Worm (Caenorhabditis elegans): ENCODE results near the gene kin-36.
A peak's percentile ranks its signal among the peaks of the same experiment; 100 is the strongest.

The kin-36 gene

ce11 chrIV:4650624-4651094 lies 28.2 kb upstream of the kin-36 start, which contains the start of gene ubc-9 (continued):
- no peak for TF ChIP-seq daf-12 (tag; optimal IDR thresholded peaks at IDR 0.05)
- no peak for TF ChIP-seq zfp-3 (GFP tag; conservative IDR thresholded peaks at IDR 0.05)
- TF ChIP-seq F37D6.2 (tag; optimal IDR thresholded peaks at IDR 0.05) = peak; percentile 49
- no peak for TF ChIP-seq ceh-44 (GFP tag; IDR thresholded peaks at IDR 0.05)
- no peak for TF ChIP-seq lin-29 (GFP tag; IDR thresholded peaks at IDR 0.05)
- TF ChIP-seq pqm-1 (tag; optimal IDR thresholded peaks at IDR 0.05) = peak; percentile 40
- TF ChIP-seq lin-38 (GFP tag; IDR thresholded peaks at IDR 0.05) = peak; percentile 83
- no peak for TF ChIP-seq ztf-7 (tag; optimal IDR thresholded peaks at IDR 0.05)
- no peak for TF ChIP-seq ztf-11 (tag; optimal IDR thresholded peaks at IDR 0.05)
- no peak for TF ChIP-seq F10B5.3 (tag; optimal IDR thresholded peaks at IDR 0.05)
- TF ChIP-seq pha-4 (GFP tag; IDR thresholded peaks at IDR 0.05) = no peak; the same call in 1 of the 2 replicates
- TF ChIP-seq pha-4 (tag; optimal IDR thresholded peaks at IDR 0.05) = no peak
- TF ChIP-seq lim-7 (GFP tag; IDR thresholded peaks at IDR 0.05) = no peak
- TF ChIP-seq spr-3 (GFP tag; optimal IDR thresholded peaks at IDR 0.05) = no peak
- no peak for TF ChIP-seq nhr-237 (tag; optimal IDR thresholded peaks at IDR 0.05)
- peak; percentile 20 for TF ChIP-seq fkh-10 (GFP tag; optimal IDR thresholded peaks at IDR 0.05)
- TF ChIP-seq mdt-29 (GFP tag; IDR thresholded peaks at IDR 0.05) = peak; percentile 53; the same call in 1 of the 2 replicates
- no peak for TF ChIP-seq nhr-42 (GFP tag; IDR thresholded peaks at IDR 0.05)
- TF ChIP-seq tra-1 (GFP tag; IDR thresholded peaks at IDR 0.05) = no peak
- no peak for TF ChIP-seq zag-1 (tag; optimal IDR thresholded peaks at IDR 0.05)
- peak; percentile 61; the same call in 1 of the 2 replicates for TF ChIP-seq ceh-20 (GFP tag; IDR thresholded peaks at IDR 0.05)
- no peak for TF ChIP-seq D1046.2 (GFP tag; IDR thresholded peaks at IDR 0.05)
- TF ChIP-seq nhr-77 (tag; optimal IDR thresholded peaks at IDR 0.05) = peak; percentile 47
- no peak for TF ChIP-seq nhr-76 (tag; optimal IDR thresholded peaks at IDR 0.05)
- TF ChIP-seq jun-1 (tag; optimal IDR thresholded peaks at IDR 0.05) = no peak
- no peak for TF ChIP-seq unc-62 (GFP tag; optimal IDR thresholded peaks at IDR 0.05 in 1 of 2)
- no peak for TF ChIP-seq unc-62 (tag; optimal IDR thresholded peaks at IDR 0.05)
- peak; percentile 56; the same call in 1 of the 2 replicates for TF ChIP-seq egl-43 (GFP tag; IDR thresholded peaks at IDR 0.05)
- peak; percentile 92 for TF ChIP-seq lin-13 (GFP tag; optimal IDR thresholded peaks at IDR 0.05)
- TF ChIP-seq nhr-25 (tag; optimal IDR thresholded peaks at IDR 0.05; ENCODE audit: borderline replicate concordance, insufficient read depth) = no peak
- no peak for TF ChIP-seq zip-2 (tag; optimal IDR thresholded peaks at IDR 0.05)
- TF ChIP-seq ces-1 (GFP tag; optimal IDR thresholded peaks at IDR 0.05) = no peak
- no peak for TF ChIP-seq madf-9 (GFP tag; conservative IDR thresholded peaks at IDR 0.05)
- TF ChIP-seq lsy-2 (tag; optimal IDR thresholded peaks at IDR 0.05) = peak; percentile 33 to 81
- TF ChIP-seq arid-1 (GFP tag; conservative IDR thresholded peaks at IDR 0.05) = peak; percentile 32; the same call in 1 of the 2 replicates
- no peak for TF ChIP-seq daf-19 (GFP tag; conservative IDR thresholded peaks at IDR 0.05)

- TF ChIP-seq ces-1 (GFP tag; optimal IDR thresholded peaks at IDR 0.05) = no peak
- no peak for TF ChIP-seq mep-1 (tag; optimal IDR thresholded peaks at IDR 0.05)
- no peak for TF ChIP-seq madf-9 (GFP tag; conservative IDR thresholded peaks at IDR 0.05)
- TF ChIP-seq ceh-62 (tag; optimal IDR thresholded peaks at IDR 0.05) = no peak
- TF ChIP-seq sdz-12 (GFP tag; optimal IDR thresholded peaks at IDR 0.05) = no peak
- no peak for TF ChIP-seq ZK337.2 (GFP tag; IDR thresholded peaks at IDR 0.05)
- TF ChIP-seq snpc-1.2 (GFP tag; IDR thresholded peaks at IDR 0.05) = peak; percentile 55; the same call in 1 of the 2 replicates
- TF ChIP-seq D1046.2 (GFP tag; IDR thresholded peaks at IDR 0.05) = no peak
- no peak for TF ChIP-seq skn-1 (tag; optimal IDR thresholded peaks at IDR 0.05)
- no peak for TF ChIP-seq vab-7 (GFP tag; IDR thresholded peaks at IDR 0.05)
- TF ChIP-seq pqm-1 (tag; optimal IDR thresholded peaks at IDR 0.05) = no peak
- no peak for TF ChIP-seq mes-2 (tag; optimal IDR thresholded peaks at IDR 0.05; ENCODE audit: poor library complexity, severe bottlenecking)
- no peak for TF ChIP-seq snpc-4 (tag; optimal IDR thresholded peaks at IDR 0.05)
- 0 out of 2 replicates have a peak, but pooled peaks have one; percentile 49 for TF ChIP-seq nhr-42 (GFP tag; IDR thresholded peaks at IDR 0.05)
- TF ChIP-seq nhr-6 (tag; optimal IDR thresholded peaks at IDR 0.05) = no peak
- no peak for TF ChIP-seq mdt-29 (GFP tag; IDR thresholded peaks at IDR 0.05)
- no peak for TF ChIP-seq daf-8 (GFP tag; IDR thresholded peaks at IDR 0.05)
- TF ChIP-seq zip-2 (tag; optimal IDR thresholded peaks at IDR 0.05) = no peak
- no peak for TF ChIP-seq nhr-102 (tag; optimal IDR thresholded peaks at IDR 0.05)
- TF ChIP-seq lin-39 (tag; optimal IDR thresholded peaks at IDR 0.05) = no peak
- no peak for TF ChIP-seq zag-1 (tag; optimal IDR thresholded peaks at IDR 0.05)
- TF ChIP-seq R02D3.7 (tag; optimal IDR thresholded peaks at IDR 0.05) = no peak
- no peak for TF ChIP-seq lsy-2 (tag; optimal IDR thresholded peaks at IDR 0.05)
- TF ChIP-seq T20F7.1 (GFP tag; optimal IDR thresholded peaks at IDR 0.05) = no peak
- no peak for TF ChIP-seq lin-15B (tag; optimal IDR thresholded peaks at IDR 0.05)
These were observed 26.4 kb upstream of the kin-36 start, which contains the start of gene F29B9.5 for ce11 chrIV:4652365-4652844. Gene F29B9.5 (plus strand): TSS chrIV:4652415.
